Fruit fly (Drosophila melanogaster) whole organism, embryonic: Measurements from ENCODE around the gene CG32708.

Experiments used
- CG10267 ChIP-seq: fragments of 200-800 bp; sonication (Bioruptor generic); optimal IDR thresholded peaks from 2 replicates; lab custom pipeline; 2018; ENCODE audit warnings: missing biosample characterization, mild to moderate bottlenecking, missing genetic modification characterization, moderate library complexity
- CG12071 ChIP-seq: fragments of 200-800 bp; sonication (Bioruptor generic); optimal IDR thresholded peaks from 3 replicates; lab custom pipeline; 2018; ENCODE audit warnings: missing biosample characterization, mild to moderate bottlenecking, missing genetic modification characterization
- CG12744 ChIP-seq: fragments of 200-800 bp; sonication (Bioruptor generic); optimal IDR thresholded peaks from 2 replicates; lab custom pipeline; 2016; ENCODE audit warnings: missing biosample characterization, missing genetic modification characterization
- CG15514 ChIP-seq: fragments of 200-800 bp; sonication (Bioruptor generic); optimal IDR thresholded peaks from 3 replicates; lab custom pipeline; 2017; ENCODE audit warnings: missing biosample characterization, missing genetic modification characterization, mild to moderate bottlenecking, moderate library complexity, missing genetic modification reagents
- CG17829 ChIP-seq: fragments of 200-800 bp; optimal IDR thresholded peaks from 2 replicates; lab custom pipeline; 2019; ENCODE audit warnings: missing biosample characterization, mild to moderate bottlenecking, missing genetic modification characterization, moderate library complexity
- CG2116 ChIP-seq: fragments of 200-800 bp; sonication (Bioruptor generic); optimal IDR thresholded peaks from 3 replicates; lab custom pipeline; 2018; ENCODE audit warnings: missing biosample characterization, mild to moderate bottlenecking, missing genetic modification characterization
- CG3065 ChIP-seq: fragments of 200-800 bp; sonication (Bioruptor generic); optimal IDR thresholded peaks from 2 replicates; lab custom pipeline; 2016; ENCODE audit warnings: missing biosample characterization, missing genetic modification characterization
- CG3163 ChIP-seq: fragments of 200-800 bp; sonication (Bioruptor generic); optimal IDR thresholded peaks from 3 replicates; lab custom pipeline; 2016; ENCODE audit warnings: missing biosample characterization, missing genetic modification characterization
- CG34224 ChIP-seq: fragments of 200-800 bp; sonication (Bioruptor generic); IDR thresholded peaks from 3 replicates; pipeline ENCODE4 v1.3.6; 2022; ENCODE audit warnings: missing biosample characterization, missing genetic modification characterization; ENCODE audit not compliant: partially characterized antibody
- CG4328 ChIP-seq: fragments of 200-800 bp; sonication (Bioruptor generic); optimal IDR thresholded peaks from 3 replicates; lab custom pipeline; 2017; ENCODE audit warnings: missing biosample characterization, missing genetic modification reagents, missing genetic modification characterization
- CG5180 ChIP-seq: fragments of 200-800 bp; sonication (Bioruptor generic); optimal IDR thresholded peaks from 3 replicates; lab custom pipeline; 2017; ENCODE audit warnings: missing biosample characterization, missing genetic modification characterization, mild to moderate bottlenecking, moderate library complexity, missing genetic modification reagents
- CG6765 ChIP-seq: fragments of 200-800 bp; sonication (Bioruptor generic); optimal IDR thresholded peaks from 3 replicates; lab custom pipeline; 2017; ENCODE audit warnings: missing biosample characterization, mild to moderate bottlenecking, missing genetic modification characterization
- Deaf1 ChIP-seq: fragments of 200-800 bp; optimal IDR thresholded peaks from 3 replicates; lab custom pipeline; 2019; ENCODE audit warnings: missing biosample characterization, mild to moderate bottlenecking, missing genetic modification characterization, moderate library complexity
- Dfd ChIP-seq, 2 experiments: fragments of >200 bp; optimal IDR thresholded peaks; 2 replicates each; lab custom pipeline; 2017; ENCODE audit warnings: missing biosample characterization in 2 of 2, missing genetic modification characterization in 2 of 2
- Doc3 ChIP-seq: fragments of 200-800 bp; sonication (Bioruptor generic); IDR thresholded peaks from 3 replicates; pipeline ENCODE4 v1.3.6; 2022; ENCODE audit warnings: missing biosample characterization, missing genetic modification characterization; ENCODE audit not compliant: partially characterized antibody
- Dref ChIP-seq: fragments of 200-800 bp; sonication (Bioruptor generic); IDR thresholded peaks from 2 replicates; pipeline ENCODE4 v1.3.6; 2022; ENCODE audit warnings: missing biosample characterization, missing genetic modification characterization
- E2f2 ChIP-seq: fragments of 200-800 bp; sonication (Bioruptor generic); IDR thresholded peaks from 2 replicates; pipeline ENCODE4 v1.3.6; 2022; ENCODE audit warnings: missing biosample characterization, missing genetic modification characterization
- Eip74EF ChIP-seq, 2 experiments: fragments of 200-800 bp in 1 of 2; fragments of >200 bp in 1 of 2; sonication (Bioruptor generic) in 1 of 2; optimal IDR thresholded peaks; 2 replicates each; lab custom pipeline; 2017 to 2019; ENCODE audit warnings: missing biosample characterization in 2 of 2, missing genetic modification characterization in 2 of 2, mild to moderate bottlenecking in 1 of 2, moderate library complexity in 1 of 2
- H2.0 ChIP-seq: fragments of 200-800 bp; sonication (Bioruptor generic); IDR thresholded peaks from 2 replicates; pipeline ENCODE4 v1.3.6; 2022; ENCODE audit warnings: missing biosample characterization, missing genetic modification characterization
- HLHmδ ChIP-seq: fragments of 200-800 bp; sonication (Bioruptor generic); optimal IDR thresholded peaks from 2 replicates; lab custom pipeline; 2018; ENCODE audit warnings: missing biosample characterization, mild to moderate bottlenecking, missing genetic modification characterization, moderate library complexity
- Hr3 ChIP-seq: fragments of 200-800 bp; sonication (Bioruptor generic); optimal IDR thresholded peaks from 3 replicates; lab custom pipeline; 2016; ENCODE audit warnings: missing biosample characterization, missing genetic modification characterization
- Hr78 ChIP-seq, 2 experiments: fragments of 200-800 bp in 1 of 2; fragments of >200 bp in 1 of 2; sonication (Bioruptor generic) in 1 of 2; optimal IDR thresholded peaks; 2 replicates each; lab custom pipeline; 2017 to 2019; ENCODE audit warnings: missing biosample characterization in 2 of 2, missing genetic modification characterization in 2 of 2, mild to moderate bottlenecking in 1 of 2, moderate library complexity in 1 of 2
- NFAT ChIP-seq: fragments of 200-800 bp; sonication (Bioruptor generic); IDR thresholded peaks from 2 replicates; pipeline ENCODE4 v1.3.6; 2022; ENCODE audit warnings: missing biosample characterization, missing genetic modification characterization
- NK7.1 ChIP-seq: fragments of 200-800 bp; sonication (Bioruptor generic); optimal IDR thresholded peaks from 3 replicates; lab custom pipeline; 2016; ENCODE audit warnings: missing biosample characterization, missing genetic modification characterization
- Optix ChIP-seq: fragments of 200-800 bp; sonication (Bioruptor generic); IDR thresholded peaks from 3 replicates; pipeline ENCODE4 v1.3.6; 2022; ENCODE audit warnings: missing biosample characterization, missing genetic modification characterization
- Rx ChIP-seq: fragments of 200-800 bp; sonication (Bioruptor generic); IDR thresholded peaks from 2 replicates; pipeline ENCODE4 v1.3.6; 2022; ENCODE audit warnings: missing biosample characterization, missing genetic modification characterization
- Tbp ChIP-seq: fragments of >200 bp; optimal IDR thresholded peaks from 2 replicates; lab custom pipeline; 2018; ENCODE audit warnings: missing biosample characterization, missing genetic modification characterization
- YL-1 ChIP-seq: fragments of 200-800 bp; sonication (Bioruptor generic); optimal IDR thresholded peaks from 3 replicates; lab custom pipeline; 2017; ENCODE audit warnings: missing biosample characterization, mild to moderate bottlenecking, missing genetic modification characterization
- aop ChIP-seq: fragments of 200-800 bp; sonication (Bioruptor generic); IDR thresholded peaks from 2 replicates; pipeline ENCODE4 v1.3.6; 2022; ENCODE audit warnings: missing biosample characterization, missing genetic modification characterization
- cato ChIP-seq: fragments of 200-800 bp; sonication (Bioruptor generic); optimal IDR thresholded peaks from 2 replicates; lab custom pipeline; 2016; ENCODE audit warnings: missing biosample characterization, missing genetic modification characterization, borderline replicate concordance
- dmrt99B ChIP-seq: fragments of 200-800 bp; sonication (Bioruptor generic); optimal IDR thresholded peaks from 2 replicates; lab custom pipeline; 2018; ENCODE audit warnings: missing biosample characterization, mild to moderate bottlenecking, missing genetic modification characterization, moderate library complexity
- esg ChIP-seq: fragments of 200-800 bp; sonication (Bioruptor generic); conservative IDR thresholded peaks from 2 replicates; pipeline ENCODE4 v1.3.6; 2022; ENCODE audit warnings: missing biosample characterization, missing genetic modification characterization
- ewg ChIP-seq: fragments of 200-800 bp; sonication (Bioruptor generic); optimal IDR thresholded peaks from 3 replicates; lab custom pipeline; 2017; ENCODE audit warnings: mild to moderate bottlenecking, missing biosample characterization, missing genetic modification reagents, missing genetic modification characterization
- ftz-f1 ChIP-seq: fragments of 200-800 bp; sonication (Bioruptor generic); optimal IDR thresholded peaks from 2 replicates; lab custom pipeline; 2016; ENCODE audit warnings: missing biosample characterization, missing genetic modification characterization
- gce ChIP-seq: fragments of 200-800 bp; sonication (Bioruptor generic); IDR thresholded peaks from 3 replicates; pipeline ENCODE4 v1.3.6; 2022; ENCODE audit warnings: missing biosample characterization, missing genetic modification characterization
- gem ChIP-seq: fragments of 200-800 bp; sonication (Bioruptor generic); optimal IDR thresholded peaks from 2 replicates; lab custom pipeline; 2019; ENCODE audit warnings: missing biosample characterization, mild to moderate bottlenecking, missing genetic modification characterization, moderate library complexity
- gsb-n ChIP-seq: fragments of 200-800 bp; sonication (Bioruptor generic); optimal IDR thresholded peaks from 3 replicates; lab custom pipeline; 2018; ENCODE audit warnings: missing biosample characterization, mild to moderate bottlenecking, missing genetic modification characterization
- insv ChIP-seq, 2 experiments: fragments of 200-800 bp; sonication (Bioruptor generic); optimal IDR thresholded peaks; 3 replicates each; lab custom pipeline; 2016 to 2018; ENCODE audit warnings: missing biosample characterization in 2 of 2, missing genetic modification characterization in 2 of 2
- kah ChIP-seq: fragments of 200-800 bp; sonication (Bioruptor generic); optimal IDR thresholded peaks from 2 replicates; lab custom pipeline; 2018; ENCODE audit warnings: missing biosample characterization, mild to moderate bottlenecking, missing genetic modification characterization
- pros ChIP-seq: fragments of 200-800 bp; sonication (Bioruptor generic); optimal IDR thresholded peaks from 3 replicates; lab custom pipeline; 2019; ENCODE audit warnings: missing biosample characterization, mild to moderate bottlenecking, missing genetic modification characterization, moderate library complexity
- sc ChIP-seq, 3 experiments: fragments of >200 bp in 2 of 3; fragments of 200-800 bp in 1 of 3; sonication (Bioruptor generic) in 1 of 3; optimal IDR thresholded peaks; 2 replicates in 2 of 3; 3 replicates in 1 of 3; lab custom pipeline; 2017; ENCODE audit warnings: mild to moderate bottlenecking in 1 of 3, missing biosample characterization in 1 of 3, missing genetic modification characterization in 1 of 3, missing genetic modification reagents in 1 of 3
- sr ChIP-seq: fragments of 200-800 bp; sonication (Bioruptor generic); IDR thresholded peaks from 3 replicates; pipeline ENCODE4 v1.3.6; 2022; ENCODE audit warnings: missing biosample characterization, missing genetic modification characterization
- twi ChIP-seq: fragments of 200-800 bp; optimal IDR thresholded peaks from 2 replicates; lab custom pipeline; 2019; ENCODE audit warnings: missing biosample characterization, mild to moderate bottlenecking, missing genetic modification characterization, moderate library complexity
- zf30C ChIP-seq: fragments of 200-800 bp; sonication (Bioruptor generic); optimal IDR thresholded peaks from 3 replicates; lab custom pipeline; 2018; ENCODE audit warnings: missing biosample characterization, mild to moderate bottlenecking, missing genetic modification characterization

Gene CG32708

DNA sequence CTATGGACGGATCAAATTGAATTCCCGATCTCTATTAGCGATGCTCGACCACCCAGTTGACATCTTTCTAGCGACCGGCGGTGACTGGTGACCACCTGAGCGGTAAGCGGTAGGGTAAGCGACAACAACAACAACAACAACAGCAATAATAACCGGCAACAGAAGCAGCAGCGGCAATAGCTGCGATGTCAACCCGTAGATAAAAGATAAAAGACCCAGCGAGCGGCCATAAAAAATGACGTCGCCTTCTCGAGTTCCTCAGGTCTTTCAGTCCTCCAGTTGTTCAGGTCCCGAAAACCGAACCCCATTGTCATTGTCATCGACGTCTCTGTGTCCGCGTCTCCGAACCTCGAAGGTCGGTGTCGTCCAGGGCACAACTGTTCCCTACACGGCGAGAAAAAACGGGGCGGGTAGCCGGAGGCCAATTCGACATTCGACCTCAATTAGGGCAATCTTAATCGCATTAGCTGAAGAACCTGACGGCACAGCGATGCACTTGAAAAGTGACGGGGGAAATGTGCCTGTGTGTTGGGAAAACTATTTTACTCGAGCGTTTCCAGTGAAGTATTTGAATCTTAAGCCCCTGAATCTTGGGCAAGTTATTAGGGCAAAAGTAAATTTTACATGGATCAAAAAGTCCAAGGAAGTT lies 47.0 kb downstream of the CG32708 start (continued):
- TF ChIP-seq gsb-n, result no peak
- TF ChIP-seq H2.0 (GFP tag; lab: Robert Waterston, UW), result no peak
- peak; percentile 0 for TF ChIP-seq CG17829 (tag; lab: Kevin White, UChicago)
- peak; percentile 2 for TF ChIP-seq Deaf1 (tag; lab: Kevin White, UChicago)
- no peak for TF ChIP-seq Hr3 (GFP tag; lab: Kevin White, UChicago)
- TF ChIP-seq Hr78 (GFP tag; optimal IDR thresholded peaks at IDR 0.05; lab: Kevin White, UChicago), result no peak
- TF ChIP-seq NK7.1 (GFP tag; lab: Kevin White, UChicago), result no peak
- no peak for TF ChIP-seq cato (GFP tag; lab: Kevin White, UChicago)
- no peak for TF ChIP-seq kah (GFP tag; lab: Kevin White, UChicago)
- no peak for TF ChIP-seq CG15514 (GFP tag; lab: Kevin White, UChicago)
- no peak for TF ChIP-seq CG6765 (GFP tag; lab: Kevin White, UChicago)
- no peak for TF ChIP-seq CG3065 (GFP tag; lab: Kevin White, UChicago)
- no peak for TF ChIP-seq NFAT (GFP tag; lab: Robert Waterston, UW)
- no peak for TF ChIP-seq Doc3 (GFP tag; lab: Robert Waterston, UW)
- TF ChIP-seq aop (GFP tag; lab: Robert Waterston, UW), result no peak
- TF ChIP-seq ewg (GFP tag; lab: Kevin White, UChicago), result no peak
- TF ChIP-seq HLHmδ (GFP tag; lab: Kevin White, UChicago), result no peak
- no peak for TF ChIP-seq CG10267
- TF ChIP-seq Dfd (GFP tag; optimal IDR thresholded peaks at IDR 0.05; lab: Kevin White, UChicago), result no peak
- no peak for TF ChIP-seq YL-1
- TF ChIP-seq CG12071, result no peak
- no peak for TF ChIP-seq CG12744 (GFP tag; lab: Kevin White, UChicago)
- TF ChIP-seq gce (GFP tag; lab: Robert Waterston, UW), result no peak
- TF ChIP-seq esg (GFP tag; lab: Robert Waterston, UW), result no peak
- peak in 1 of 2 experiments; percentile 14 for TF ChIP-seq insv (GFP tag; optimal IDR thresholded peaks at IDR 0.05; lab: Kevin White, UChicago)
- TF ChIP-seq CG5180 (GFP tag; lab: Kevin White, UChicago), result peak; percentile 30
- no peak for TF ChIP-seq dmrt99B
- TF ChIP-seq Eip74EF (GFP tag; optimal IDR thresholded peaks at IDR 0.05; lab: Kevin White, UChicago), result no peak
- TF ChIP-seq CG2116 (GFP tag; lab: Kevin White, UChicago), result no peak
- TF ChIP-seq CG34224 (GFP tag; lab: Robert Waterston, UW), result no peak
- TF ChIP-seq CG3163, result no peak
- no peak for TF ChIP-seq Dref
- no peak for TF ChIP-seq sc (optimal IDR thresholded peaks at IDR 0.05; lab: Kevin White, UChicago)
- no peak for TF ChIP-seq sc (GFP tag; optimal IDR thresholded peaks at IDR 0.05; lab: Kevin White, UChicago)
- no peak for TF ChIP-seq ftz-f1 (GFP tag; lab: Kevin White, UChicago)
- peak; percentile 29 for TF ChIP-seq pros (GFP tag; lab: Kevin White, UChicago)
- TF ChIP-seq zf30C, result peak; percentile 94
- TF ChIP-seq Optix, result no peak
- TF ChIP-seq CG4328 (GFP tag; lab: Kevin White, UChicago), result no peak
- TF ChIP-seq gem (tag; lab: Kevin White, UChicago), result no peak
- no peak for TF ChIP-seq sr (GFP tag; lab: Robert Waterston, UW)
- TF ChIP-seq Rx (GFP tag; lab: Robert Waterston, UW), result no peak
- no peak for TF ChIP-seq E2f2 (GFP tag; lab: Robert Waterston, UW)
- TF ChIP-seq twi, result no peak
- TF ChIP-seq Tbp (GFP tag; lab: Kevin White, UChicago), result no peak
